Fruit fly (Drosophila melanogaster): ENCODE measurements around the gene CG15253.

CG15253 gene

dm6 chr2L:15629596-15630168, 13.5 kb upstream of the CG15253 start, which contains the start of gene CG18480 (continued):
- TF ChIP-seq sens (GFP tag) (peak; percentile 84), dpn (GFP tag; optimal IDR thresholded peaks at IDR 0.05) (peak in 1 of 2 experiments; percentile 43), aop (GFP tag; IDR thresholded peaks at IDR 0.05) (no peak), CoRest (tag; optimal IDR thresholded peaks at IDR 0.05) (peak; percentile 27), Lim3 (GFP tag; IDR thresholded peaks at IDR 0.05) (no peak), trem (tag; optimal IDR thresholded peaks at IDR 0.05) (no peak), jumu (GFP tag; optimal IDR thresholded peaks at IDR 0.05) (no peak), CG43689 (GFP tag; IDR thresholded peaks at IDR 0.05) (no peak), sna (GFP tag; IDR thresholded peaks at IDR 0.05; ENCODE audit: partially characterized antibody) (no peak), mirr (GFP tag; optimal IDR thresholded peaks at IDR 0.05) (peak; percentile 72), GATAe (GFP tag; conservative IDR thresholded peaks at IDR 0.05) (peak; percentile 100), D19B (GFP tag; optimal IDR thresholded peaks at IDR 0.05) (peak; percentile 9), CG34224 (GFP tag; IDR thresholded peaks at IDR 0.05; ENCODE audit: partially characterized antibody) (no peak), CG6689 (GFP tag; IDR thresholded peaks at IDR 0.05) (no peak), yki (optimal IDR thresholded peaks at IDR 0.05) (no peak), cad (GFP tag; optimal IDR thresholded peaks at IDR 0.05) (no peak), YL-1 (GFP tag; optimal IDR thresholded peaks at IDR 0.05) (no peak), CG7963 (GFP tag; IDR thresholded peaks at IDR 0.05; ENCODE audit: partially characterized antibody) (no peak), fru (optimal IDR thresholded peaks at IDR 0.05) (no peak), lab (GFP tag; optimal IDR thresholded peaks at IDR 0.05) (peak; percentile 82), Oaz (GFP tag; IDR thresholded peaks at IDR 0.05) (no peak), CG11695 (GFP tag; IDR thresholded peaks at IDR 0.05) (peak; percentile 56; the same call in 2 of the 3 replicates), hb (GFP tag; IDR thresholded peaks at IDR 0.05; ENCODE audit: partially characterized antibody) (no peak), Dip3 (GFP tag; optimal IDR thresholded peaks at IDR 0.05) (peak; percentile 42), grau (tag; optimal IDR thresholded peaks at IDR 0.05) (no peak), croc (GFP tag; conservative IDR thresholded peaks at IDR 0.05) (no peak), phol (tag; optimal IDR thresholded peaks at IDR 0.05) (no peak), Hr39 (optimal IDR thresholded peaks at IDR 0.05) (no peak), CG4820 (GFP tag; optimal IDR thresholded peaks at IDR 0.05) (no peak), CG18764 (GFP tag; optimal IDR thresholded peaks at IDR 0.05) (no peak), CG13424 (tag; optimal IDR thresholded peaks at IDR 0.05) (no peak), Ptx1 (GFP tag; IDR thresholded peaks at IDR 0.05) (peak; percentile 43; the same call in 1 of the 2 replicates), shn (GFP tag; optimal IDR thresholded peaks at IDR 0.05) (peak; percentile 41), CG32767 (GFP tag; IDR thresholded peaks at IDR 0.05) (no peak), fd96Cb (tag; optimal IDR thresholded peaks at IDR 0.05) (no peak), chif (GFP tag; optimal IDR thresholded peaks at IDR 0.05) (peak; percentile 21 to 27), CG5180 (GFP tag; optimal IDR thresholded peaks at IDR 0.05) (peak; percentile 3), Hey (tag; optimal IDR thresholded peaks at IDR 0.05) (no peak), CG2678 (tag; optimal IDR thresholded peaks at IDR 0.05) (peak; percentile 62), Max (GFP tag; optimal IDR thresholded peaks at IDR 0.05) (no peak), ac (GFP tag; optimal IDR thresholded peaks at IDR 0.05) (no peak), CG11560 (tag; IDR thresholded peaks at IDR 0.05) (no peak), CG17568 (GFP tag; optimal IDR thresholded peaks at IDR 0.05) (no peak), scrt (GFP tag; optimal IDR thresholded peaks at IDR 0.05) (peak; percentile 21), CG8478 (optimal IDR thresholded peaks at IDR 0.05) (no peak), CG9817 (tag; optimal IDR thresholded peaks at IDR 0.05) (peak; percentile 54), CG3281 (GFP tag; optimal IDR thresholded peaks at IDR 0.05) (peak; percentile 41), Dref (GFP tag; IDR thresholded peaks at IDR 0.05) (0 out of 2 replicates have a peak, but pooled peaks have one; percentile 5), chinmo (GFP tag; IDR thresholded peaks at IDR 0.05; ENCODE audit: partially characterized antibody) (no peak), CG12942 (GFP tag; optimal IDR thresholded peaks at IDR 0.05) (no peak), dmrt99B (tag; optimal IDR thresholded peaks at IDR 0.05) (peak; percentile 42), CG16813 (GFP tag; IDR thresholded peaks at IDR 0.05; ENCODE audit: partially characterized antibody) (no peak)

Data from whole organism, embryonic.